Worm (Caenorhabditis elegans): Measurements from ENCODE around the gene C25G4.17.

C25G4.17 gene

ce11 chrIV:12408625-12409024 is 33.2 kb upstream of the C25G4.17 start, which contains the start of gene dsb-1:
dsb-1 (plus strand) TSS chrIV:12408925.
- TF ChIP-seq nhr-77 (tag; optimal IDR thresholded peaks at IDR 0.05) (no peak), mbf-1 (tag; optimal IDR thresholded peaks at IDR 0.05) (no peak), unc-39 (tag; optimal IDR thresholded peaks at IDR 0.05) (no peak), ztf-4 (tag; optimal IDR thresholded peaks at IDR 0.05) (no peak), sem-4 (tag; optimal IDR thresholded peaks at IDR 0.05) (no peak), sma-3 (GFP tag; optimal IDR thresholded peaks at IDR 0.05) (no peak), ztf-11 (tag; optimal IDR thresholded peaks at IDR 0.05) (no peak), nhr-23 (tag; optimal IDR thresholded peaks at IDR 0.05) (no peak), peb-1 (tag; optimal IDR thresholded peaks at IDR 0.05) (no peak)

ce11 chrIV:12410167-12410566 is 31.6 kb upstream of the C25G4.17 start, which contains the start of gene acl-13:
acl-13 (plus strand) TSS chrIV:12410467.
- TF ChIP-seq mdl-1 (tag; optimal IDR thresholded peaks at IDR 0.05), result no peak
- TF ChIP-seq aly-2 (tag; optimal IDR thresholded peaks at IDR 0.05), result no peak
- TF ChIP-seq ztf-1 (GFP tag; conservative IDR thresholded peaks at IDR 0.05), result no peak
- no peak for TF ChIP-seq elt-3 (tag; optimal IDR thresholded peaks at IDR 0.05)
- TF ChIP-seq lin-39 (tag; optimal IDR thresholded peaks at IDR 0.05), result no peak
- no peak for TF ChIP-seq crh-2 (tag; optimal IDR thresholded peaks at IDR 0.05)
- TF ChIP-seq Y55F3AM.14 (GFP tag; optimal IDR thresholded peaks at IDR 0.05), result no peak
- no peak for TF ChIP-seq unc-62 (GFP tag; optimal IDR thresholded peaks at IDR 0.05)

- no peak for TF ChIP-seq lin-11 (tag; optimal IDR thresholded peaks at IDR 0.05)
- no peak for TF ChIP-seq lin-13 (GFP tag; optimal IDR thresholded peaks at IDR 0.05)
- no peak for TF ChIP-seq nhr-237 (tag; optimal IDR thresholded peaks at IDR 0.05)
- no peak for TF ChIP-seq nhr-23 (tag; optimal IDR thresholded peaks at IDR 0.05)
- no peak for TF ChIP-seq nhr-10 (tag; optimal IDR thresholded peaks at IDR 0.05)
- no peak for TF ChIP-seq skn-1 (tag; optimal IDR thresholded peaks at IDR 0.05)
- TF ChIP-seq lsy-2 (tag; optimal IDR thresholded peaks at IDR 0.05), result no peak
- TF ChIP-seq zag-1 (tag; optimal IDR thresholded peaks at IDR 0.05), result no peak
- TF ChIP-seq C34F6.9 (tag; optimal IDR thresholded peaks at IDR 0.05), result no peak
Observed at ce11 chrIV:12414601-12415000, 27.2 kb upstream of the C25G4.17 start.

- TF ChIP-seq sma-9 (GFP tag; optimal IDR thresholded peaks at IDR 0.05) (peak; percentile 21), sma-9 (tag; optimal IDR thresholded peaks at IDR 0.05) (no peak), unc-55 (GFP tag; optimal IDR thresholded peaks at IDR 0.05) (no peak), sma-3 (GFP tag; optimal IDR thresholded peaks at IDR 0.05) (peak; percentile 13), lin-11 (tag; optimal IDR thresholded peaks at IDR 0.05) (peak; percentile 11), Y55F3AM.14 (GFP tag; optimal IDR thresholded peaks at IDR 0.05) (no peak), C34F6.9 (tag; optimal IDR thresholded peaks at IDR 0.05) (peak; percentile 4), lsy-2 (tag; optimal IDR thresholded peaks at IDR 0.05) (peak in 1 of 2 experiments; percentile 26), nhr-129 (tag; optimal IDR thresholded peaks at IDR 0.05) (peak; percentile 58), ztf-11 (tag; optimal IDR thresholded peaks at IDR 0.05) (no peak)
Observed at ce11 chrIV:12416629-12417404, 25.0 kb upstream of the C25G4.17 start.

- no peak for TF ChIP-seq mab-5 (tag; optimal IDR thresholded peaks at IDR 0.05)
- no peak for TF ChIP-seq nhr-237 (tag; optimal IDR thresholded peaks at IDR 0.05)
- no peak for TF ChIP-seq ztf-1 (GFP tag; conservative IDR thresholded peaks at IDR 0.05)
- TF ChIP-seq lin-11 (tag; optimal IDR thresholded peaks at IDR 0.05), result peak; percentile 19
- no peak for TF ChIP-seq blmp-1 (tag; optimal IDR thresholded peaks at IDR 0.05; ENCODE audit: insufficient read depth)
- TF ChIP-seq snpc-4 (tag; optimal IDR thresholded peaks at IDR 0.05), result no peak
- TF ChIP-seq fos-1 (tag; optimal IDR thresholded peaks at IDR 0.05), result peak; percentile 55
- no peak for TF ChIP-seq sem-4 (tag; optimal IDR thresholded peaks at IDR 0.05)
- no peak for TF ChIP-seq ztf-4 (tag; optimal IDR thresholded peaks at IDR 0.05)
- TF ChIP-seq peb-1 (tag; optimal IDR thresholded peaks at IDR 0.05), result no peak
- TF ChIP-seq aly-2 (tag; optimal IDR thresholded peaks at IDR 0.05), result no peak
- no peak for TF ChIP-seq nhr-6 (tag; optimal IDR thresholded peaks at IDR 0.05)
- no peak for TF ChIP-seq ceh-82 (tag; optimal IDR thresholded peaks at IDR 0.05)
- TF ChIP-seq lin-39 (tag; optimal IDR thresholded peaks at IDR 0.05), result no peak
- no peak for TF ChIP-seq ceh-16 (tag; optimal IDR thresholded peaks at IDR 0.05)
- no peak for TF ChIP-seq alr-1 (tag; optimal IDR thresholded peaks at IDR 0.05)
- TF ChIP-seq nhr-12 (tag; optimal IDR thresholded peaks at IDR 0.05), result no peak
- no peak for TF ChIP-seq mbf-1 (tag; optimal IDR thresholded peaks at IDR 0.05)
- no peak for TF ChIP-seq elt-1 (tag; optimal IDR thresholded peaks at IDR 0.05)
- TF ChIP-seq mdl-1 (tag; optimal IDR thresholded peaks at IDR 0.05), result no peak
- no peak for TF ChIP-seq nhr-11 (tag; optimal IDR thresholded peaks at IDR 0.05)
- TF ChIP-seq nhr-129 (tag; optimal IDR thresholded peaks at IDR 0.05), result peak; percentile 91
- TF ChIP-seq C34F6.9 (tag; optimal IDR thresholded peaks at IDR 0.05), result peak; percentile 35
- TF ChIP-seq gmeb-1 (tag; optimal IDR thresholded peaks at IDR 0.05), result peak; percentile 36
- TF ChIP-seq unc-55 (GFP tag; optimal IDR thresholded peaks at IDR 0.05), result peak; percentile 51
- TF ChIP-seq nhr-21 (tag; optimal IDR thresholded peaks at IDR 0.05), result no peak
- TF ChIP-seq F13H6.1 (tag; optimal IDR thresholded peaks at IDR 0.05), result peak; percentile 42
Observed at ce11 chrIV:12417536-12418195, 24.1 kb upstream of the C25G4.17 start, which contains the start of gene F08G5.3. F08G5.3 (minus strand) TSS chrIV:12417586.
